Fruit fly (Drosophila melanogaster): ENCODE results near the gene ATP6AP2.

The ATP6AP2 gene

DNA sequence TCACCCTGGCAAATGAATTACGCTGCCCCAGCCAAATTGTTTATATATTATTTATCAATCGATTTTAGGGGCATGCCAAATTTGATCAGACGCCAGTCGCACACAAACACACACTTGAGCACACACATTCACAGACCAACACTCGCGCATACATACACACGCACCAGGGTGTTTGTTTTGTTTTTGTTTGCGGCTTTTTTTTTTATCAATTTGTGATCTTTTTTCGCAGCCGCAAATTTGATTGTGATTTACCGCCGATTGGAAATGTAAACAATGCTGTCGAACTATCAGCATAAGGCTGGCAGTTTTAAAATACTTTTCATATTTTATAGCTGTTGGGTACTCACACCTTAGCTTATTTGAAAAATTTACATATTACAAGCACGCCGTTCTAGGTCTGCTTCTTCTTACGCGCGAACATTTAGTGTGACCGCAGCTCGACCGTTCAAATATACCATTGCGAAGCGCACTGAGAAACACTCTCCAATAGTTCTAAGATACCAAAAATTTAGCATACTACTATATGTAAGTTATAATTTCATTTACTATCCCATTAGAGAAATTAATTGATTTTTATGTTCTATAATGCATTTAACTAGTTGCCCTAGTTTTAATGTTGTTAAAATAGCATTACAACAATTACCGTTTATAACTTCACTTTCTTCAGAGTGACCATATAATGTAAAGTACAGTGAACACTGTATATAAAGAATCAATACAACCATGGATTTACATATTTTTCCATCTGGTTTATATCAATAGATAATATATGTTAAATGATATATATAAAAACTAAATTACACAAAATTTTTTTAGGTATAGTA is 23.0 kb upstream of the ATP6AP2 start, which contains the start of gene pum (continued):
- TF ChIP-seq ham (GFP tag; IDR thresholded peaks at IDR 0.05) (no peak), Sry-β (GFP tag; optimal IDR thresholded peaks at IDR 0.05) (no peak), CG10979 (tag; optimal IDR thresholded peaks at IDR 0.05) (peak; percentile 31), dmrt11E (tag; optimal IDR thresholded peaks at IDR 0.05) (peak; percentile 41), Ptx1 (GFP tag; IDR thresholded peaks at IDR 0.05) (peak; percentile 76), sens (GFP tag) (peak; percentile 75), lab (GFP tag; optimal IDR thresholded peaks at IDR 0.05) (no peak), CG10321 (GFP tag; IDR thresholded peaks at IDR 0.05) (no peak), CG15696 (tag; optimal IDR thresholded peaks at IDR 0.05) (peak; percentile 39), C15 (GFP tag; IDR thresholded peaks at IDR 0.05) (no peak), CG2116 (GFP tag; optimal IDR thresholded peaks at IDR 0.05) (peak; percentile 50), stc (GFP tag; IDR thresholded peaks at IDR 0.05) (no peak), CG32532 (GFP tag; IDR thresholded peaks at IDR 0.05) (peak; percentile 65), CG30020 (tag; optimal IDR thresholded peaks at IDR 0.05) (peak; percentile 67), Usf (GFP tag; optimal IDR thresholded peaks at IDR 0.05) (no peak), CG2712 (tag; optimal IDR thresholded peaks at IDR 0.05) (peak; percentile 70), phol (tag; optimal IDR thresholded peaks at IDR 0.05) (peak; percentile 59), PHDP (tag; optimal IDR thresholded peaks at IDR 0.05) (peak; percentile 44), dpn (GFP tag; optimal IDR thresholded peaks at IDR 0.05) (peak in 1 of 2 experiments; percentile 37), zfh2 (GFP tag; optimal IDR thresholded peaks at IDR 0.05) (no peak), Med (GFP tag) (peak; percentile 59), sisA (GFP tag; IDR thresholded peaks at IDR 0.05) (peak; percentile 39; the same call in 1 of the 2 replicates), CG6765 (GFP tag; optimal IDR thresholded peaks at IDR 0.05) (no peak), CG17385 (GFP tag; optimal IDR thresholded peaks at IDR 0.05) (peak; percentile 97), D19A (tag; optimal IDR thresholded peaks at IDR 0.05) (peak; percentile 25), bab2 (GFP tag; optimal IDR thresholded peaks at IDR 0.05) (no peak), CG18262 (tag; optimal IDR thresholded peaks at IDR 0.05) (peak; percentile 67), luna (GFP tag; optimal IDR thresholded peaks at IDR 0.05) (no peak), Drgx (GFP tag; IDR thresholded peaks at IDR 0.05) (no peak), slbo (GFP tag; IDR thresholded peaks at IDR 0.05) (peak; percentile 78), CG6175 (GFP tag; IDR thresholded peaks at IDR 0.05) (no peak), fd3F (GFP tag; optimal IDR thresholded peaks at IDR 0.05) (no peak), salm (tag; optimal IDR thresholded peaks at IDR 0.05) (no peak), Sox100B (GFP tag; optimal IDR thresholded peaks at IDR 0.05) (peak; percentile 37), CrebB (tag; optimal IDR thresholded peaks at IDR 0.05) (no peak), Dad (GFP tag; optimal IDR thresholded peaks at IDR 0.05) (no peak), CG15479 (GFP tag; optimal IDR thresholded peaks at IDR 0.05) (no peak), CG7357 (GFP tag; IDR thresholded peaks at IDR 0.05) (no peak), CG6854 (GFP tag; optimal IDR thresholded peaks at IDR 0.05) (no peak), tx (GFP tag; optimal IDR thresholded peaks at IDR 0.05) (no peak), dmrt99B (tag; optimal IDR thresholded peaks at IDR 0.05) (peak; percentile 43), pzg (GFP tag; optimal IDR thresholded peaks at IDR 0.05) (peak; percentile 74), Doc2 (GFP tag; IDR thresholded peaks at IDR 0.05) (no peak), CG9797 (GFP tag; optimal IDR thresholded peaks at IDR 0.05) (peak; percentile 93), B-H1 (GFP tag; IDR thresholded peaks at IDR 0.05) (no peak), CG17359 (tag; optimal IDR thresholded peaks at IDR 0.05) (peak; percentile 32), CG18476 (GFP tag; optimal IDR thresholded peaks at IDR 0.05) (no peak), ems (GFP tag; optimal IDR thresholded peaks at IDR 0.05) (no peak), pan (optimal IDR thresholded peaks at IDR 0.05) (no peak), pan (GFP tag; optimal IDR thresholded peaks at IDR 0.05 in 1 of 2, IDR thresholded peaks at IDR 0.05 in 1 of 2) (peak in 1 of 2 experiments; percentile 73)
